Fruit fly (Drosophila melanogaster): ENCODE measurements around the gene ko.

Gene ko

DNA sequence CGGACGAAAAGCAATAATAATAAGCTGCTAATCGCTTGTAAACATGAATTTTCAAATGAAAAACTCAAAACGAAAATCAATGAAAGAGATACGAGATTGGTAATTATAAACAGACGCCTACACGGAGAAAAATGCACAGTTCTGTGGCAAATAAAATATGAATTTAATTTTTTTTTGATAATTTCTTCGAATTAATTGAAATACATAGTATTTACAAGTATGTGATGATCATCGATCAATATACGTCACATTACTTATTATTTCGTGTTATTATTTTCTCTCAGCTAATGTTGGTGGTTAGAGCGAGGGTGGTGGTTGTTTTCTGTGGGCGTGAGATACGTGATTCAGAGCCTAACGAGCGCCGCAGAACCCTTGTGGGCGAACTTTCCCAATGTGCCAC, 77.2 kb downstream of the ko start (continued):
- TF ChIP-seq mam (GFP tag; optimal IDR thresholded peaks at IDR 0.05) (peak; percentile 49), CG16779 (GFP tag; IDR thresholded peaks at IDR 0.05) (peak; percentile 26; the same call in 1 of the 2 replicates), CG12659 (GFP tag; optimal IDR thresholded peaks at IDR 0.05) (peak; percentile 72), BEAF-32 (GFP tag; optimal IDR thresholded peaks at IDR 0.05) (no peak), CG13287 (GFP tag; IDR thresholded peaks at IDR 0.05; ENCODE audit: partially characterized antibody) (no peak), gsb (GFP tag; IDR thresholded peaks at IDR 0.05) (no peak), Bteb2 (GFP tag; optimal IDR thresholded peaks at IDR 0.05) (peak; percentile 54), tll (GFP tag; optimal IDR thresholded peaks at IDR 0.05) (no peak), Hsf (GFP tag; optimal IDR thresholded peaks at IDR 0.05) (peak; percentile 76), crp (GFP tag; optimal IDR thresholded peaks at IDR 0.05) (peak in 1 of 2 experiments; percentile 1), CG2129 (GFP tag; IDR thresholded peaks at IDR 0.05; ENCODE audit: partially characterized antibody) (no peak), CG7271 (tag; optimal IDR thresholded peaks at IDR 0.05) (no peak), YL-1 (GFP tag; optimal IDR thresholded peaks at IDR 0.05) (peak; percentile 2), ind (GFP tag; optimal IDR thresholded peaks at IDR 0.05) (peak; percentile 72), rib (GFP tag; IDR thresholded peaks at IDR 0.05) (no peak), CG11560 (tag; IDR thresholded peaks at IDR 0.05) (no peak), fu2 (GFP tag; optimal IDR thresholded peaks at IDR 0.05) (peak; percentile 10), Elba2 (GFP tag; optimal IDR thresholded peaks at IDR 0.05) (no peak), Oli (tag; optimal IDR thresholded peaks at IDR 0.05) (peak; percentile 80), Dek (tag; optimal IDR thresholded peaks at IDR 0.05) (peak; percentile 77), Hr78 (GFP tag; optimal IDR thresholded peaks at IDR 0.05) (peak in 1 of 2 experiments; percentile 45), sna (GFP tag; IDR thresholded peaks at IDR 0.05; ENCODE audit: partially characterized antibody) (no peak), tin (GFP tag; optimal IDR thresholded peaks at IDR 0.05) (peak; percentile 75), CG18619 (GFP tag; optimal IDR thresholded peaks at IDR 0.05) (peak; percentile 52), chif (GFP tag; optimal IDR thresholded peaks at IDR 0.05) (peak; percentile 61 to 70), unpg (GFP tag; optimal IDR thresholded peaks at IDR 0.05) (peak; percentile 85), CG18476 (GFP tag; optimal IDR thresholded peaks at IDR 0.05) (peak; percentile 68), cwo (GFP tag; optimal IDR thresholded peaks at IDR 0.05) (peak; percentile 71), Sry-δ (GFP tag; optimal IDR thresholded peaks at IDR 0.05) (peak; percentile 2), Mad (GFP tag; optimal IDR thresholded peaks at IDR 0.05) (peak; percentile 44), sd (tag; optimal IDR thresholded peaks at IDR 0.05) (peak; percentile 3), CG11695 (GFP tag; IDR thresholded peaks at IDR 0.05) (peak; percentile 81), Hr39 (optimal IDR thresholded peaks at IDR 0.05) (no peak), CG6683 (GFP tag; optimal IDR thresholded peaks at IDR 0.05) (peak; percentile 25), lov (optimal IDR thresholded peaks at IDR 0.05) (no peak), lov (GFP tag; IDR thresholded peaks at IDR 0.05) (no peak), ci (GFP tag; IDR thresholded peaks at IDR 0.05) (peak; percentile 89), CG1602 (GFP tag; optimal IDR thresholded peaks at IDR 0.05) (peak; percentile 61), CG3065 (GFP tag; optimal IDR thresholded peaks at IDR 0.05) (peak; percentile 6), cad (GFP tag; optimal IDR thresholded peaks at IDR 0.05) (no peak), CG1647 (GFP tag; optimal IDR thresholded peaks at IDR 0.05) (peak; percentile 50), CG11085 (GFP tag; IDR thresholded peaks at IDR 0.05) (no peak), H15 (GFP tag; IDR thresholded peaks at IDR 0.05) (peak; percentile 65; the same call in 1 of the 3 replicates), ftz-f1 (GFP tag; optimal IDR thresholded peaks at IDR 0.05) (no peak), Gsc (GFP tag; IDR thresholded peaks at IDR 0.05) (no peak), CG10431 (GFP tag; optimal IDR thresholded peaks at IDR 0.05) (no peak), ken (GFP tag; IDR thresholded peaks at IDR 0.05) (no peak; the same call in 2 of the 3 replicates), knrl (GFP tag; IDR thresholded peaks at IDR 0.05; ENCODE audit: partially characterized antibody) (no peak), CG13894 (tag; optimal IDR thresholded peaks at IDR 0.05) (no peak), CG10366 (GFP tag; IDR thresholded peaks at IDR 0.05) (peak; percentile 78), gro (GFP tag; optimal IDR thresholded peaks at IDR 0.05) (peak; percentile 56)
